Worm (Caenorhabditis elegans): ENCODE measurements around the gene T12G3.6.

ce11 chrIV:12068590-12068989, 37.5 kb upstream of the T12G3.6 start, which contains the start of gene bath-37:
- TF ChIP-seq unc-62 (GFP tag; optimal IDR thresholded peaks at IDR 0.05), result no peak
- no peak for TF ChIP-seq ces-1 (GFP tag; optimal IDR thresholded peaks at IDR 0.05)
- no peak for TF ChIP-seq bed-3 (GFP tag; optimal IDR thresholded peaks at IDR 0.05)
- TF ChIP-seq ceh-43 (GFP tag; optimal IDR thresholded peaks at IDR 0.05), result no peak
- TF ChIP-seq pha-4 (tag; optimal IDR thresholded peaks at IDR 0.05), result no peak
- no peak for TF ChIP-seq ztf-11 (tag; optimal IDR thresholded peaks at IDR 0.05)
- no peak for TF ChIP-seq drap-1 (GFP tag; optimal IDR thresholded peaks at IDR 0.05)
- TF ChIP-seq unc-120 (tag; optimal IDR thresholded peaks at IDR 0.05; ENCODE audit: poor library complexity, severe bottlenecking), result no peak
- no peak for TF ChIP-seq mep-1 (tag; optimal IDR thresholded peaks at IDR 0.05)
- no peak for TF ChIP-seq mab-5 (tag; optimal IDR thresholded peaks at IDR 0.05)
- TF ChIP-seq nhr-12 (tag; optimal IDR thresholded peaks at IDR 0.05), result no peak
- TF ChIP-seq nhr-28 (tag; optimal IDR thresholded peaks at IDR 0.05), result no peak

Measured in whole organism, mixed stage, embryonic.